Fruit fly (Drosophila melanogaster) whole organism, pupa: Measurements from ENCODE around the gene Hacd1.
A peak's percentile ranks its signal among the peaks of the same experiment; 100 is the strongest.

Experiments
- CG13204 ChIP-seq: fragments of 200-800 bp; sonication (Bioruptor generic); optimal IDR thresholded peaks from 2 replicates; lab custom pipeline; 2018; ENCODE audit warnings: missing biosample characterization, mild to moderate bottlenecking, missing genetic modification characterization, moderate library complexity
- CG17806 ChIP-seq: fragments of 200-800 bp; sonication (Bioruptor generic); optimal IDR thresholded peaks from 2 replicates; lab custom pipeline; 2018; ENCODE audit warnings: missing biosample characterization, mild to moderate bottlenecking, missing genetic modification characterization, moderate library complexity
- CG34367 ChIP-seq: fragments of 200-800 bp; sonication (Bioruptor generic); optimal IDR thresholded peaks from 2 replicates; lab custom pipeline; 2018; ENCODE audit warnings: missing biosample characterization, mild to moderate bottlenecking, missing genetic modification characterization
- CG8301 ChIP-seq: fragments of 200-800 bp; sonication (Bioruptor generic); optimal IDR thresholded peaks from 2 replicates; lab custom pipeline; 2018; ENCODE audit warnings: missing biosample characterization, mild to moderate bottlenecking, missing genetic modification characterization
- CG9948 ChIP-seq: fragments of 200-800 bp; sonication (Bioruptor generic); optimal IDR thresholded peaks from 2 replicates; lab custom pipeline; 2018; ENCODE audit warnings: missing biosample characterization, mild to moderate bottlenecking, missing genetic modification characterization, moderate library complexity
- EcR ChIP-seq: fragments of 200-800 bp; sonication (Bioruptor generic); optimal IDR thresholded peaks from 3 replicates; lab custom pipeline; 2019; ENCODE audit warnings: missing biosample characterization, missing genetic modification characterization, mild to moderate bottlenecking, moderate library complexity, missing genetic modification reagents
- Ets98B ChIP-seq: fragments of 200-800 bp; sonication (Bioruptor generic); IDR thresholded peaks from 2 replicates; pipeline ENCODE4 v1.3.6; 2022; ENCODE audit warnings: missing biosample characterization, missing genetic modification characterization
- Pif1A ChIP-seq: fragments of 200-800 bp; sonication (Bioruptor generic); optimal IDR thresholded peaks from 3 replicates; lab custom pipeline; 2016; ENCODE audit warnings: missing biosample characterization, missing genetic modification characterization
- Pif1B ChIP-seq: fragments of 200-800 bp; sonication (Bioruptor generic); optimal IDR thresholded peaks from 3 replicates; lab custom pipeline; 2016; ENCODE audit warnings: missing biosample characterization, missing genetic modification characterization
- fd96Ca ChIP-seq: fragments of 200-800 bp; sonication (Bioruptor generic); IDR thresholded peaks from 3 replicates; pipeline ENCODE4 v1.3.6; 2022; ENCODE audit warnings: missing biosample characterization, missing genetic modification characterization
- gl ChIP-seq: fragments of 200-800 bp; sonication (Bioruptor generic); optimal IDR thresholded peaks from 2 replicates; lab custom pipeline; 2018; ENCODE audit warnings: missing biosample characterization, mild to moderate bottlenecking, missing genetic modification characterization
- rn ChIP-seq: fragments of 200-800 bp; sonication (Bioruptor generic); IDR thresholded peaks from 2 replicates; pipeline ENCODE4 v1.3.6; 2022; ENCODE audit warnings: missing biosample characterization, missing genetic modification characterization

dm6 chr2L:11976955-11977354 lies 25.1 kb downstream of the Hacd1 start:
- peak; percentile 12 for TF ChIP-seq CG9948 (tag; lab: Kevin White, UChicago)
- TF ChIP-seq Pif1B (GFP tag; lab: Kevin White, UChicago), result no peak
- TF ChIP-seq CG34367 (tag; lab: Kevin White, UChicago), result no peak
- peak; percentile 17 for TF ChIP-seq CG8301
- no peak for TF ChIP-seq CG17806 (tag; lab: Kevin White, UChicago)
- no peak for TF ChIP-seq Pif1A
- TF ChIP-seq CG13204 (GFP tag; lab: Kevin White, UChicago), result no peak
- no peak for TF ChIP-seq Ets98B (GFP tag; lab: Robert Waterston, UW)
- no peak for TF ChIP-seq EcR
- no peak for TF ChIP-seq gl (tag; lab: Kevin White, UChicago)
- TF ChIP-seq rn (GFP tag; lab: Robert Waterston, UW), result no peak
- TF ChIP-seq fd96Ca, result no peak
